Fruit fly (Drosophila melanogaster) whole organism: Measurements from ENCODE around the gene CG5011.

Source experiments
- CG8478 ChIP-seq: fragments of >200 bp; optimal IDR thresholded peaks from 2 replicates; lab custom pipeline; 2018; ENCODE audit warnings: inconsistent platforms
- Dll ChIP-seq: fragments of >200 bp; optimal IDR thresholded peaks from 2 replicates; lab custom pipeline; 2017
- EcR ChIP-seq, 2 experiments: fragments of >200 bp; optimal IDR thresholded peaks; 2 replicates each; lab custom pipeline; 2017; ENCODE audit warnings: missing biosample characterization in 2 of 2, missing genetic modification characterization in 2 of 2, missing genetic modification reagents in 2 of 2
- pan ChIP-seq: fragments of >200 bp; optimal IDR thresholded peaks from 2 replicates; lab custom pipeline; 2017
- psq ChIP-seq: fragments of >200 bp; optimal IDR thresholded peaks from 2 replicates; lab custom pipeline; 2017
- usp ChIP-seq: fragments of >200 bp; optimal IDR thresholded peaks from 2 replicates; lab custom pipeline; 2017; ENCODE audit warnings: missing biosample characterization, missing genetic modification characterization, mixed read lengths

Gene CG5011

dm6 chr2L:1172704-1173107 lies 27.8 kb upstream of the CG5011 start, which contains the start of the genes Charon and CG4887:
Gene Charon (minus strand): TSS chr2L:1172805.
Gene CG4887 (plus strand): TSS chr2L:1173009.
- no peak for TF ChIP-seq Dll
- TF ChIP-seq EcR (GFP tag; optimal IDR thresholded peaks at IDR 0.05; lab: Kevin White, UChicago), result no peak
- no peak for TF ChIP-seq usp (GFP tag; lab: Kevin White, UChicago)
- TF ChIP-seq pan, result no peak
- TF ChIP-seq CG8478 (lab: Kevin White, UChicago), result no peak
- no peak for TF ChIP-seq psq (lab: Kevin White, UChicago)

- TF ChIP-seq CG8478 (lab: Kevin White, UChicago) (no peak), usp (GFP tag; lab: Kevin White, UChicago) (no peak), Dll (no peak), pan (no peak), EcR (GFP tag; optimal IDR thresholded peaks at IDR 0.05; lab: Kevin White, UChicago) (no peak), psq (lab: Kevin White, UChicago) (no peak)
These were observed 22.9 kb upstream of the CG5011 start, which contains the start of gene CG4896 for dm6 chr2L:1177522-1177921. Gene CG4896 (plus strand): TSS chr2L:1177690.

dm6 chr2L:1183799-1184198 lies 16.7 kb upstream of the CG5011 start, which contains the start of the genes CG5126 and Tgt:
Gene CG5126 (minus strand): TSS chr2L:1184020.
Gene Tgt (plus strand): TSS chr2L:1184065.
- TF ChIP-seq Dll, result no peak
- no peak for TF ChIP-seq usp (GFP tag; lab: Kevin White, UChicago)
- TF ChIP-seq psq (lab: Kevin White, UChicago), result no peak
- TF ChIP-seq pan, result no peak
- no peak for TF ChIP-seq CG8478 (lab: Kevin White, UChicago)
- no peak for TF ChIP-seq EcR (GFP tag; optimal IDR thresholded peaks at IDR 0.05; lab: Kevin White, UChicago)

dm6 chr2L:1185642-1186497 lies 14.6 kb upstream of the CG5011 start, which contains the start of gene CG5001:
Gene CG5001 (plus strand): TSS chr2L:1185757.
- TF ChIP-seq CG8478 (lab: Kevin White, UChicago) (no peak), EcR (GFP tag; optimal IDR thresholded peaks at IDR 0.05; lab: Kevin White, UChicago) (no peak), pan (peak; percentile 86), usp (GFP tag; lab: Kevin White, UChicago) (no peak), Dll (peak; percentile 95), psq (lab: Kevin White, UChicago) (no peak)

dm6 chr2L:1199166-1199565 lies 1.3 kb upstream of the CG5011 start, which contains the start of the genes CG5139 and CG43348:
Gene CG5139 (minus strand): TSS chr2L:1199266.
Gene CG43348 (plus strand): TSS chr2L:1199412.
- TF ChIP-seq usp (GFP tag; lab: Kevin White, UChicago), result no peak
- no peak for TF ChIP-seq CG8478 (lab: Kevin White, UChicago)
- TF ChIP-seq pan, result no peak
- TF ChIP-seq EcR (GFP tag; optimal IDR thresholded peaks at IDR 0.05; lab: Kevin White, UChicago), result no peak
- TF ChIP-seq psq (lab: Kevin White, UChicago), result no peak
- no peak for TF ChIP-seq Dll

- TF ChIP-seq psq (lab: Kevin White, UChicago), result no peak
- no peak for TF ChIP-seq usp (GFP tag; lab: Kevin White, UChicago)
These were observed 946 bp downstream of the CG5011 start for dm6 chr2L:1201396-1201837.

dm6 chr2L:1202445-1202844 lies 2.0 kb downstream of the CG5011 start:
- TF ChIP-seq EcR (GFP tag; optimal IDR thresholded peaks at IDR 0.05; lab: Kevin White, UChicago) (no peak), psq (lab: Kevin White, UChicago) (no peak), pan (no peak), CG8478 (lab: Kevin White, UChicago) (no peak), usp (GFP tag; lab: Kevin White, UChicago) (no peak), Dll (no peak)

- TF ChIP-seq pan (no peak), Dll (no peak), EcR (GFP tag; optimal IDR thresholded peaks at IDR 0.05; lab: Kevin White, UChicago) (no peak), CG8478 (lab: Kevin White, UChicago) (no peak), usp (GFP tag; lab: Kevin White, UChicago) (no peak), psq (lab: Kevin White, UChicago) (no peak)
These were observed 3.4 kb downstream of the CG5011 start, which contains the start of gene CG14342 for dm6 chr2L:1203915-1204314. Gene CG14342 (plus strand): TSS chr2L:1204215.

dm6 chr2L:1207432-1207831 lies 7.0 kb downstream of the CG5011 start:
- TF ChIP-seq EcR (GFP tag; optimal IDR thresholded peaks at IDR 0.05; lab: Kevin White, UChicago) (no peak), pan (no peak), psq (lab: Kevin White, UChicago) (no peak), Dll (no peak), CG8478 (lab: Kevin White, UChicago) (no peak), usp (GFP tag; lab: Kevin White, UChicago) (no peak)

- TF ChIP-seq pan, result no peak
- no peak for TF ChIP-seq psq (lab: Kevin White, UChicago)
- TF ChIP-seq CG8478 (lab: Kevin White, UChicago), result no peak
- no peak for TF ChIP-seq EcR (GFP tag; optimal IDR thresholded peaks at IDR 0.05; lab: Kevin White, UChicago)
- TF ChIP-seq usp (GFP tag; lab: Kevin White, UChicago), result no peak
- TF ChIP-seq Dll, result no peak
These were observed 11.1 kb downstream of the CG5011 start for dm6 chr2L:1211528-1211927.

- TF ChIP-seq pan, result no peak
- TF ChIP-seq EcR (GFP tag; optimal IDR thresholded peaks at IDR 0.05; lab: Kevin White, UChicago), result no peak
- no peak for TF ChIP-seq usp (GFP tag; lab: Kevin White, UChicago)
- TF ChIP-seq psq (lab: Kevin White, UChicago), result no peak
- no peak for TF ChIP-seq Dll
- no peak for TF ChIP-seq CG8478 (lab: Kevin White, UChicago)
These were observed 13.1 kb downstream of the CG5011 start for dm6 chr2L:1213587-1213986.

dm6 chr2L:1214465-1214864 lies 14.0 kb downstream of the CG5011 start:
- no peak for TF ChIP-seq psq (lab: Kevin White, UChicago)
- TF ChIP-seq pan, result no peak
- no peak for TF ChIP-seq EcR (GFP tag; optimal IDR thresholded peaks at IDR 0.05; lab: Kevin White, UChicago)
- TF ChIP-seq CG8478 (lab: Kevin White, UChicago), result no peak
- TF ChIP-seq Dll, result no peak
- no peak for TF ChIP-seq usp (GFP tag; lab: Kevin White, UChicago)
